Fruit fly (Drosophila melanogaster) whole organism, prepupa: ENCODE data around the gene Spn100A.

Experiments
- Blimp-1 ChIP-seq: fragments of 200-800 bp; sonication (Bioruptor generic); optimal IDR thresholded peaks from 3 replicates; lab custom pipeline; 2017; ENCODE audit warnings: missing biosample characterization, missing genetic modification characterization, mild to moderate bottlenecking, moderate library complexity, missing genetic modification reagents
- CG11294 ChIP-seq: fragments of 200-800 bp; sonication (Bioruptor generic); IDR thresholded peaks from 2 replicates; pipeline ENCODE4 v1.3.6; 2022; ENCODE audit warnings: missing biosample characterization, missing genetic modification characterization
- CG11762 ChIP-seq: fragments of 200-800 bp; sonication (Bioruptor generic); optimal IDR thresholded peaks from 3 replicates; lab custom pipeline; 2016; ENCODE audit warnings: missing biosample characterization, missing genetic modification characterization; ENCODE audit not compliant: insufficient read depth
- CG11902 ChIP-seq: fragments of 200-800 bp; sonication (Bioruptor generic); optimal IDR thresholded peaks from 3 replicates; lab custom pipeline; 2016; ENCODE audit warnings: missing biosample characterization, missing genetic modification characterization
- CG15336 ChIP-seq: fragments of 200-800 bp; sonication (Bioruptor generic); IDR thresholded peaks from 2 replicates; pipeline ENCODE4 v1.3.6; 2022; ENCODE audit warnings: missing biosample characterization, missing genetic modification characterization
- CG16779 ChIP-seq: fragments of 200-800 bp; sonication (Bioruptor generic); optimal IDR thresholded peaks from 3 replicates; lab custom pipeline; 2017; ENCODE audit warnings: missing biosample characterization, mild to moderate bottlenecking, missing genetic modification characterization
- CG31627 ChIP-seq: fragments of 200-800 bp; sonication (Bioruptor generic); optimal IDR thresholded peaks from 3 replicates; lab custom pipeline; 2016; ENCODE audit warnings: missing biosample characterization, missing genetic modification characterization
- CG32006 ChIP-seq: fragments of 200-800 bp; sonication (Bioruptor generic); optimal IDR thresholded peaks from 3 replicates; lab custom pipeline; 2017; ENCODE audit warnings: missing biosample characterization, mild to moderate bottlenecking, missing genetic modification characterization
- CG34406 ChIP-seq: fragments of 200-800 bp; sonication (Bioruptor generic); optimal IDR thresholded peaks from 3 replicates; lab custom pipeline; 2016; ENCODE audit warnings: missing biosample characterization, missing genetic modification characterization
- CG3919 ChIP-seq: fragments of 200-800 bp; sonication (Bioruptor generic); optimal IDR thresholded peaks from 3 replicates; lab custom pipeline; 2016; ENCODE audit warnings: missing biosample characterization, missing genetic modification characterization
- CG6163 ChIP-seq: fragments of 200-800 bp; sonication (Bioruptor generic); IDR thresholded peaks from 3 replicates; pipeline ENCODE4 v1.3.6; 2022; ENCODE audit warnings: missing biosample characterization, missing genetic modification characterization
- CG6792 ChIP-seq: fragments of 200-800 bp; sonication (Bioruptor generic); optimal IDR thresholded peaks from 3 replicates; lab custom pipeline; 2016; ENCODE audit warnings: missing biosample characterization, missing genetic modification characterization
- CG6808 ChIP-seq: fragments of 200-800 bp; sonication (Bioruptor generic); optimal IDR thresholded peaks from 3 replicates; lab custom pipeline; 2017; ENCODE audit warnings: missing biosample characterization, missing genetic modification characterization, mild to moderate bottlenecking, moderate library complexity, missing genetic modification reagents
- CG8119 ChIP-seq: fragments of 200-800 bp; sonication (Bioruptor generic); IDR thresholded peaks from 3 replicates; pipeline ENCODE4 v1.3.6; 2022; ENCODE audit warnings: missing biosample characterization, missing genetic modification characterization
- CG8319 ChIP-seq: fragments of 200-800 bp; sonication (Bioruptor generic); optimal IDR thresholded peaks from 3 replicates; lab custom pipeline; 2016; ENCODE audit warnings: missing biosample characterization, missing genetic modification characterization
- CG9139 ChIP-seq: fragments of 200-800 bp; sonication (Bioruptor generic); optimal IDR thresholded peaks from 3 replicates; lab custom pipeline; 2017; ENCODE audit warnings: missing biosample characterization, mild to moderate bottlenecking, missing genetic modification characterization
- Eip93F ChIP-seq: fragments of 200-800 bp; sonication (Bioruptor generic); optimal IDR thresholded peaks from 2 replicates; lab custom pipeline; 2016; ENCODE audit warnings: missing biosample characterization, mild to moderate bottlenecking, missing genetic modification characterization
- Ets21C ChIP-seq: fragments of 200-800 bp; sonication (Bioruptor generic); optimal IDR thresholded peaks from 3 replicates; lab custom pipeline; 2016; ENCODE audit warnings: missing biosample characterization, missing genetic modification characterization
- Ets96B ChIP-seq: fragments of 200-800 bp; optimal IDR thresholded peaks from 2 replicates; lab custom pipeline; 2019; ENCODE audit warnings: missing biosample characterization, mild to moderate bottlenecking, missing genetic modification characterization, moderate library complexity
- Gug ChIP-seq: fragments of 200-800 bp; sonication (Bioruptor generic); IDR thresholded peaks from 2 replicates; pipeline ENCODE4 v1.3.6; 2022; ENCODE audit warnings: missing biosample characterization, missing genetic modification characterization
- Hr4 ChIP-seq: fragments of 200-800 bp; sonication (Bioruptor generic); optimal IDR thresholded peaks from 3 replicates; lab custom pipeline; 2016; ENCODE audit warnings: missing biosample characterization, missing genetic modification characterization
- Smox ChIP-seq: fragments of 200-800 bp; sonication (Bioruptor generic); optimal IDR thresholded peaks from 3 replicates; lab custom pipeline; 2016; ENCODE audit warnings: missing biosample characterization, missing genetic modification characterization
- Sox102F ChIP-seq: fragments of 200-800 bp; sonication (Bioruptor generic); optimal IDR thresholded peaks from 2 replicates; lab custom pipeline; 2016; ENCODE audit warnings: missing biosample characterization, mild to moderate bottlenecking, missing genetic modification characterization
- Sox14 ChIP-seq: fragments of 200-800 bp; sonication (Bioruptor generic); optimal IDR thresholded peaks from 3 replicates; lab custom pipeline; 2016; ENCODE audit warnings: missing biosample characterization, missing genetic modification characterization
- cyc ChIP-seq: fragments of 200-800 bp; sonication (Bioruptor generic); optimal IDR thresholded peaks from 3 replicates; lab custom pipeline; 2016; ENCODE audit warnings: missing biosample characterization, missing genetic modification characterization
- dac ChIP-seq: fragments of 200-800 bp; sonication (Bioruptor generic); optimal IDR thresholded peaks from 2 replicates; lab custom pipeline; 2017; ENCODE audit warnings: missing biosample characterization, mild to moderate bottlenecking, missing genetic modification characterization
- dsx ChIP-seq: fragments of 200-800 bp; optimal IDR thresholded peaks from 3 replicates; lab custom pipeline; 2019; ENCODE audit warnings: missing biosample characterization, mild to moderate bottlenecking, missing genetic modification characterization, moderate library complexity; ENCODE audit not compliant: poor library complexity, severe bottlenecking
- eg ChIP-seq: fragments of 200-800 bp; sonication (Bioruptor generic); IDR thresholded peaks from 3 replicates; pipeline ENCODE4 v1.3.6; 2022; ENCODE audit warnings: missing biosample characterization, missing genetic modification characterization
- esn ChIP-seq: fragments of 200-800 bp; sonication (Bioruptor generic); optimal IDR thresholded peaks from 2 replicates; lab custom pipeline; 2016; ENCODE audit warnings: missing biosample characterization, mild to moderate bottlenecking, missing genetic modification characterization, moderate library complexity
- salr ChIP-seq, 2 experiments: fragments of 200-800 bp; sonication (Bioruptor generic); optimal IDR thresholded peaks; 3 replicates each; lab custom pipeline; 2016 to 2018; ENCODE audit warnings: missing biosample characterization in 2 of 2, missing genetic modification characterization in 2 of 2, mild to moderate bottlenecking in 1 of 2
- spab ChIP-seq: fragments of 200-800 bp; sonication (Bioruptor generic); optimal IDR thresholded peaks from 2 replicates; lab custom pipeline; 2017; ENCODE audit warnings: missing biosample characterization, mild to moderate bottlenecking, missing genetic modification characterization, missing genetic modification reagents
- svp ChIP-seq: fragments of 200-800 bp; sonication (Bioruptor generic); peaks from one replicate; lab custom pipeline; 2016; ENCODE audit warnings: missing biosample characterization, missing genetic modification characterization

Gene Spn100A

DNA sequence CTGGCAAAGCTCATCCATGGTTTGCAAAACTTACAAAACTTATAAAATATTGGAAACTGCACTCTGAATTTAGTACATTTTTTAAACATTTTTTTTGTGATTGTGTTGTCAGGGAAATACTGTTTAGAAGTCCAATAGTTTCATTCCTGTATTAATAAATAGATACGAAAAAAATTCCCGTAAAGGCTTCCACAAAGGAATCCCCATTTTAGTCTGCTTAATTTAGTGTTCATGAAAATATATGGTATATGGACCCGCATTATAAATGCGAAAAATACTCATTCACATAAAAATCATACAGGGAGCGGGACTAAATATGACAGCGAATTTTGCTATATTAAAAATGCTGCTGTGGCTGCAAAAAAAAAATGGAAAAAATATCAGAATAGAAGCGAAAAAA lies 15.6 kb downstream of the Spn100A start, which contains the start of gene CG31010:
Gene CG31010, minus strand, starts transcription at position 101 of the 400 bp plus-strand sequence.
- TF ChIP-seq CG11902 (GFP tag; lab: Kevin White, UChicago) (no peak), CG6792 (GFP tag; lab: Kevin White, UChicago) (no peak), Eip93F (GFP tag; lab: Kevin White, UChicago) (no peak), Blimp-1 (GFP tag; lab: Kevin White, UChicago) (no peak), CG34406 (no peak), CG31627 (GFP tag; lab: Kevin White, UChicago) (no peak), Sox14 (no peak), Ets96B (tag; lab: Kevin White, UChicago) (no peak)
- TF ChIP-seq, all 60 proteins: peak for 0

DNA sequence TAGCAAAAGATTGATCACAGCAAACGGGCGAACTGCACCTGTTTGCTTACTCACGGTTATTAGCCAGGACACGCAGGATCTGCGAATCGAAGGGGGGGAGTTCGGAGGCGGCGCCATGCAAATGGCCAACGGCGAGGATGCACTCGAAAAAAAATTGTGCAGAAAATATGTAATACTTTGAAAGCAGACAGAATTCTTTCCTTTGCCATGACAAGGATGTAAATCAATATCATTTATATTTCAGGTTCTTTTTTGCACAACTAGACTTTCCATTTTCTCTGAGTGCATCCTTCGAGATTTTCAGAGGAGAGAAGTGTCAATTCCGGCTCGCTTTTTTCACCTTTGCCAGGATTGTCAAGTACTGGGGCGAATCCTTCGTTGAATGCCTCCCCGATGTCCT lies 18.8 kb downstream of the Spn100A start:
- TF ChIP-seq CG11294 (GFP tag; lab: Robert Waterston, UW) (no peak), Smox (GFP tag; lab: Kevin White, UChicago) (no peak), svp (GFP tag; lab: Kevin White, UChicago) (peak; percentile 73), dsx (GFP tag; lab: Kevin White, UChicago) (no peak), CG8119 (GFP tag; lab: Robert Waterston, UW) (no peak), Ets21C (GFP tag; lab: Kevin White, UChicago) (no peak)

DNA sequence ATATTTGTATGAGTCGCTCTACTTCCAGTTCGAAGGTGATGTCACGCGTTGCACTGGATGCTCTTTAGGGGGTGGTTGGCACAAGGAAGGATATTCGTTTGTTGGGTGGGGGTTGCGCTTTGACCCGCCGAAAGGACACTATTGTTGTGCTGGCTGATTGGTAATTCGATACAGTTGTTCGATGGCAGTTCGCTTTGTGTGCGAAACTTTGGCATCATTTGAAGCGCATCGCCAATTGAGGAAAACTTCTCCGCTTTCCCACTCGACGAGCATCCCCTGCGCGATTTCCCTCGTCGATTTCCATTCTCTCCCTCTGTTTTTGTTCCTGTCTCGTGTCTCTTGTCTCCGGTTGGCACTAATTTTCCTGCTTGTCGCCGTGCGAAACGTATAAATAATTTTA lies 20.0 kb downstream of the Spn100A start:
- TF ChIP-seq salr (GFP tag; optimal IDR thresholded peaks at IDR 0.05; lab: Kevin White, UChicago) (no peak), Gug (no peak), esn (GFP tag; lab: Kevin White, UChicago) (no peak), Hr4 (GFP tag; lab: Kevin White, UChicago) (no peak), CG31627 (GFP tag; lab: Kevin White, UChicago) (no peak), Blimp-1 (GFP tag; lab: Kevin White, UChicago) (no peak), Eip93F (GFP tag; lab: Kevin White, UChicago) (no peak), CG8319 (GFP tag; lab: Kevin White, UChicago) (no peak)
- TF ChIP-seq, all 60 proteins: peak for 0

DNA sequence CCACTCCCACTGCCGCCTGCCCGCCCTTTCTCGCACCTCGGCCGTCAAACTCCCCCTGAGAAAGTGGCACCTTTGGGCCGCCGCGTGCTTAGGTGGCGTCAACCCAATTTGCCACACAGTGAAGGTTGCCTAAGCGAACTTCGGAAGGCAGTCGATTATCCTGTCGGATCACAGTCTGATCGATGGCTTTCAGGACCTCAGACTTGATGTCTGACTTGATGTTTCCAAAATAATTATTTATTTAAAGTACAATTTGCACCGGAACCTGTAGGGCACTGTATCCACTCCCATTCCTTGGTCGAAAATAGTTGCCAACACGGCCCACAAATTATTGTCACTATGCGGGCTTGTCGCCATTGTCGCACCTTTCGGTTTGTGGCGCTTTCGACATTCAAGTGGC lies 24.0 kb downstream of the Spn100A start:
- TF ChIP-seq CG15336 (GFP tag; lab: Robert Waterston, UW) (peak; percentile 60), CG8319 (GFP tag; lab: Kevin White, UChicago) (no peak), cyc (no peak), dac (GFP tag; lab: Kevin White, UChicago) (no peak), CG6163 (GFP tag; lab: Robert Waterston, UW) (peak; percentile 57; the same call in 1 of the 3 replicates), CG6808 (GFP tag; lab: Kevin White, UChicago) (no peak), CG8119 (GFP tag; lab: Robert Waterston, UW) (0 out of 3 replicates have a peak, but pooled peaks have one; percentile 22), Smox (GFP tag; lab: Kevin White, UChicago) (no peak), salr (GFP tag; optimal IDR thresholded peaks at IDR 0.05; lab: Kevin White, UChicago) (peak in 1 of 2 experiments; percentile 8), Sox102F (GFP tag; lab: Kevin White, UChicago) (no peak), spab (GFP tag; lab: Kevin White, UChicago) (no peak), CG11294 (GFP tag; lab: Robert Waterston, UW) (peak; percentile 14; the same call in 1 of the 2 replicates), CG9139 (GFP tag; lab: Kevin White, UChicago) (no peak), CG32006 (GFP tag; lab: Kevin White, UChicago) (peak; percentile 14), eg (GFP tag; lab: Robert Waterston, UW) (peak; percentile 74), Hr4 (GFP tag; lab: Kevin White, UChicago) (peak; percentile 58), Ets21C (GFP tag; lab: Kevin White, UChicago) (no peak), Eip93F (GFP tag; lab: Kevin White, UChicago) (no peak), CG11762 (GFP tag; lab: Kevin White, UChicago) (no peak), CG3919 (GFP tag; lab: Kevin White, UChicago) (no peak), CG16779 (tag; lab: Kevin White, UChicago) (no peak)
